Fruit fly (Drosophila melanogaster): ENCODE data around the gene Act87E.

dm6 chr3R:13400902-13401721 is 24.7 kb upstream of the Act87E start:
- TF ChIP-seq Ets98B (GFP tag; IDR thresholded peaks at IDR 0.05) (peak; percentile 80), rn (GFP tag; IDR thresholded peaks at IDR 0.05) (peak; percentile 71), CG8301 (tag; optimal IDR thresholded peaks at IDR 0.05) (peak; percentile 94), CG34367 (tag; optimal IDR thresholded peaks at IDR 0.05) (peak; percentile 91), CG4496 (GFP tag; IDR thresholded peaks at IDR 0.05) (peak; percentile 90), CG13204 (GFP tag; optimal IDR thresholded peaks at IDR 0.05) (peak; percentile 90), gl (tag; optimal IDR thresholded peaks at IDR 0.05) (peak; percentile 77), CG9948 (tag; optimal IDR thresholded peaks at IDR 0.05) (peak; percentile 94), EcR (GFP tag; optimal IDR thresholded peaks at IDR 0.05) (peak; percentile 79), CG32121 (GFP tag; IDR thresholded peaks at IDR 0.05) (peak; percentile 87), Pif1A (GFP tag; optimal IDR thresholded peaks at IDR 0.05) (peak; percentile 92), CG10348 (GFP tag; IDR thresholded peaks at IDR 0.05) (peak; percentile 64; the same call in 1 of the 2 replicates)
